Fruit fly (Drosophila melanogaster) S2 (cell line): ENCODE measurements around the gene CG31805.

Experiments
- CG8478 ChIP-seq: fragments of >200 bp; optimal IDR thresholded peaks from 2 replicates; lab custom pipeline; 2018
- CTCF ChIP-seq, 2 experiments: fragments of >200 bp; optimal IDR thresholded peaks; 2 replicates each; lab custom pipeline; 2018

DNA sequence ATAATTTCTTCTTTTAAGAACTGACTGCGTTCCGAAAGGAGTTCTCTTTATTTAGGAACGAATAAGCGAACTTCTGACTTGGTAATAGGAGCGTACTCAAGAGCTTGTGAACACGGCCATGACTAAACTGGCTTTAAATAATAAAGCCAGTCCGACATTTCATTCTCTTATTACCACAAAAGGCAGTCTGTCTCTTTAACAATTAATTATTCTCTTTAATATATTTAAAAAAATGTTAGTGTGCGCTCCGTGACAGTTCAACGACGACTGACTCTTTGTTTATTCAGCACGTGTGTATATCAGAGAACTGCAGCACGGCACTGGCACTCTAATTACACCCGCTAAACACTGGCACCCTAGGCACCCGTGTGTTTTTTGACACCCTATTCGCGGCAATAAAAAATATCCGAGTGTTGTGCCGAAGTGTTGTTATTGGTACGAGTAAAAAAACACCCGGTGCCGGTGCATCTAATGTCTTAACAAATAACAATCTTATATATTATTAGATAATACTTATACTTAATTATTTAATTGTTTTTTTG lies 41.7 kb downstream of the CG31805 start, which contains the start of gene CG31809:
- TF ChIP-seq CG8478 (lab: Kevin White, UChicago), result no peak
- no peak for TF ChIP-seq CTCF (optimal IDR thresholded peaks at IDR 0.05; lab: Kevin White, UChicago)
